Fruit fly (Drosophila melanogaster): ENCODE data around the gene CG7387.

Gene CG7387

DNA sequence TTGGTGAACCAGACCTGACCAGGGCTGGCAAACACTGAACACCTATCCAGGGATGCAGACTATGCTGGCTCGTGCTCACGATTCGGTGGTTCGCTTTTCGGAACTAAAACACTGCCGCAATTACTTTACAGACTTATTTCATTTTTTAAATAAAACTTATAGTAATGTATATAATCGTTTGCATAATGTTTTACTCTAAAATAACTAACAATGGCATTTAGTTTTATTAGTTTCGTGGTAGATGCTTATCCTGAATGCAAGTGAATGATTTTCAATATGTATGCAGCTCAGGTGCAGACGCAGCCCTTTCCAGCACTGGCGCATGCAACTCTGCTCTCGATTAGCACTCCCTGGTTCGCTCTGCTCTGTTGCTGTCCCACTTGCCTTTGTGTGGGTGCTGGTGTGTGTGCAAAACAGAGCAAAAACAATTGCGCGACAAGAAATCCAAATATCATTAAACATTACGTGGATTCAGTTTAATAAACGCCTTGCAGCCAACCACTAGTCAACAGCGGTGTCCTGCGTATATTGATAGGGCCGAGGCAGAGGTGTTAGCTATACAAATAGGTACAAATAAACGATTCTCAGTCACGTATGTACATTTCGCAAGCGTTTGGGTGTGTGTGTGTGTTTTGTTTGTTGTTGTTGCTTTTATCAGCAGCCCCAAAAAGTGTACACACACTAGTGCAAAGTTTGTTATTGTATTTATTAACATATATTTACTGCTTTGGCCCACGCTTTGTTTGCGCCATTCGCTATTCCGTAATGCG, 6.1 kb downstream of the CG7387 start, which contains the start of the genes ERR and Atg18a:
Gene ERR (minus strand): TSS at position 45 of the 770 bp plus-strand sequence.
Gene Atg18a (plus strand): TSS at position 231 of the 770 bp plus-strand sequence.
- TF ChIP-seq CG17801 (GFP tag; optimal IDR thresholded peaks at IDR 0.05; ENCODE audit: partially characterized antibody) = peak; percentile 78

DNA sequence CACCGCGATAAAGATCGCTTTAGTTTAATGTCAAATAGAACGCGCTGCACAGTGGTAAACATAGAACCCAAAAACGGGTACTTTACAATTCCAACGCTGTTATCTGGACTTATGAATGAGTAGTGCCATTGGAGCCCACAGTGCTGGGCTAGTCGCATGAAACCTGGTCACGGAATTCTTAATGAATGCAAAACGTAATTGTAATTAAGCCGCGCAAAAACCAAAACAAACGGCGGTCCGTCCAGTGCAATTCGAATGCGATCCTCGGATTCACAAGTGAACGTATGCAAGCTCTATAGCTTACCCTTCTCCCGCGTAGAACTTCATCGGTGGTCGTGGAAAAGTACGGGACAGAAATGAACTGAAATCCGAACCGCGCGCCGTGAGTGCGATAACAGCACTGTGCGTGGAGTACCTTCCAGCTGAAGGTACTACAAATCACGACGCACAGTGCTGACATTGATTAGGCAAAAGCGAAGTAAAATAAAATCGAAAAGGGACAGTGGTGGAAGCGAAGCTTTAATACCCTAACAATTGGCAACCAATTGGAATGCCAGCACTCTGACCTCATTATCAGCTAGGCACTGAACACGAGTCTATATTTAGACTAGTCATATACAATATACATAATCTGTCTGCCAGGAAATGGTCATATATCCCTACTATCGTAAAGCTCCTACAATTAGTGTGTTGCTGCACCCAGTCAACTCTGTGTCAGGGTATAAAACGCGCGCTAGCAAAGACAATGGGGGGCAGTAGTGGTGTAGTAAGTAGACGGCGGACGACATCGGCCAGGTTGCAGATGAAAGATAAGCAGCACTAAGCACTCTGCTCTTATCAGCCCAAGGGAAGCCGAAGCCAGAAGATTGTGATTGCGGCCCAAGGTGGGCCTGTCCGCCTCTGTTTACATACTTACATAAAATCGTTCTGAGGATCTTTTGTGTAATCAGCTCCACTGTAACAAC, 7.4 kb downstream of the CG7387 start:
- no peak for TF ChIP-seq CG17801 (GFP tag; optimal IDR thresholded peaks at IDR 0.05; ENCODE audit: partially characterized antibody)

DNA sequence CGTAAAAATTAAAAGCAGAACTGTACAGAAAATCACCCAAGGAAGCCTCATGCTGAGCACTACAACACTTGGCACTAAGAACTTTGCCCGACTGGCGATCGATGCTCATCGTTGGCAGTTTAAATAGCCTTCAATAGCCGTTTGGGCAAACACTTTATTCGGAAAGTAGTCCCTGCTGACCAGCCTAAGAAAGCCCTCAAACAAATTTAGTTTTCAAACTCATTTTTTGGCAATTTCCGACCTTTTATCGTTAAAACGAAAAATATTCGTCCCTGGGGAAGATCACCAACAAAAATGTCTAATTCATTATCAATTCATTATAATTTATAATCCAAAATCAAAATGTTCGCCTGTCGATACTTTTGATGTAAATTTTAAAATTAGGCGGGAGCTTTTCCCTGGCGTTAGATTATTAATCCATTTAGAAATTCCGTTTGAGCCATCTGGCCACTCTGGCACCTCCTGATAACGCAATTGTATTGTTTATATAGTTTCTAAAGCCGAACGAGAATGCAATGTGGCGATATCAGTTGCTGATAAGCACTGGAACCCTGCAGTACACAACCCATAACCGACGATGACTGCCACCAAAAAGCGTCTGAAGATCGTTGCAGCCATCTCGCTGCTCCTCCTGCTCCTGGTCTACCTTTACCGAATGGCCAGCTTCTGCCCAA, 12.3 kb downstream of the CG7387 start, which contains the start of the genes mthl7 and Uxs:
Gene mthl7 (minus strand): TSS at position 51 of the 674 bp plus-strand sequence.
Gene Uxs (plus strand): TSS at position 460 of the 674 bp plus-strand sequence.
- TF ChIP-seq CG17801 (GFP tag; optimal IDR thresholded peaks at IDR 0.05; ENCODE audit: partially characterized antibody) = no peak

DNA sequence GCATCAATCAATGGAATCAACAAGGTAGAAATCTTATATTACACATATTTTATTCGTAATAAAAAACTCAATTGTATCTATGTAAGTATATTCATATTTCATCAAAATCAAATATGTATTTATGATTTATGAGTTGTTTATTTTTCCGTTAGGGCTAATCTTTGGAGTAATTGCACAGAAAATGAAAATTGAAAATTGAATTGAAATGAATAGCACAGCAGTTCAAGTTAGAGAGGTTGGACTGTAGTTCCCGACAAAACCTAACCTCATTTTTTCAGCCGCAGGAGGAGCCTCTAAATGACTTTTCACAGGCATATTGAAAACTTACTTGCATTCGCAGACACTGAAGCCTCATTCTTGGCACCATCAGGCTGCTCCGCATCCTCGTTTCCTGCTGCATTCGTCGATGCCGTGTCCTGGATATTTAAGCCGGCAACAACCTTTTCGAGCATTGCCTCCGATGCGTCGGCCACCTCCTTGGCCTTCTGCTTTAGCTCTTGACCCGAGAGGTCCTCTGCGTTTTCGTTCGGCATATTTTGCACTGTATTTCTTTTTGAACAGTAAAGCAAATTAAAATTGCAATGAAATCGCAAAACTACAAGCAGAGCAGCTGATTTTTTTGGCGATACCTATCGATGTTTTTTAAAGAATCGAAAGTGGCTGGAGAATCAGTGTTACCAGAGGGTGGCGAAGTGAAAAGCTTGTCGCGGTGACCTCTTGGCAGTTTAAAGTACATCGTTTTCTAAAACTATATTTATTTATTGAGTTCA, 14.9 kb downstream of the CG7387 start, which contains the start of gene Nmt:
Gene Nmt (minus strand): TSS at position 635 of the 770 bp plus-strand sequence.
- TF ChIP-seq CG17801 (GFP tag; optimal IDR thresholded peaks at IDR 0.05; ENCODE audit: partially characterized antibody) = no peak

DNA sequence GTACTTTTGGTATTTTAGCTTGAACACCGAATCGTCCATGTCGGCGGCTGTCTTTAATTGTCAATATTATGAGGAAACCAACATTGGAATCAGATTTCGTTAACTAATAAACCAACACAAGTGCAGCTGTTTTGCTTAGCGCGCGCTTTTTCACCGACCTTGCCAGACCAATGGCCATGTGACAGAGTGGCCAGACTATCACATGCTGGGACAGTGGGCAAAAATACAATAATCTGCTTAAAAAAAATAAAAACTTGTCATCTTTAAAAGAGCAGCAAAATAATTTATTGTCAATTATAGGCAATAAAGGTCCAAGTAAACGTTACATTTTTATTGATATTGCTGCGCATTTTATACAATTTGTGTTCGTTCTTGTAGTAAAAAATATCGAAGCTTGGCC, 17.1 kb downstream of the CG7387 start, which contains the start of gene RecQ4:
Gene RecQ4 (minus strand): TSS at position 161 of the 400 bp plus-strand sequence.
- TF ChIP-seq CG17801 (GFP tag; optimal IDR thresholded peaks at IDR 0.05; ENCODE audit: partially characterized antibody) = no peak

DNA sequence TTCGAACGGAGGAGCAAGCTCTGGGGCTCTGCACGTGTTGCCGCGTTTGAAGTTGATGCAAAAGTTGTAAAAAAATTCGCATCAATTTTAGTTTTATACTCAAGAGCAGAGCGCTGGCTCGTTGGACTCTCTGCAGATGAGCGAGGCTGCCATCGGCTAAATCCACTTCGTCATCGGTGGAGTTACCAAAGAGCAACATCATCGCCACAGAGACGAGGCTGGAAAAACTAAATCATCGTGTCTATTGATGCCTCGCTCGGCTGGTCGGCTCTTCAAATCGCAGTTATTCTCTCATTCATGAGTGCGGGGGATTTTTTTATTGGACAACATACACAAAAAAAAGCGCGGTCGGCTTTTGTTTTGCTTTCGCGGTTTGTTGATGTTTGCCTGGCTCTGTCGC, 27.5 kb downstream of the CG7387 start, which contains the start of gene CG13675:
Gene CG13675 (minus strand): TSS at position 83 of the 400 bp plus-strand sequence.
- no peak for TF ChIP-seq CG17801 (GFP tag; optimal IDR thresholded peaks at IDR 0.05; ENCODE audit: partially characterized antibody)

dm6 chr3L:8159724-8160422, 33.0 kb downstream of the CG7387 start, which contains the start of gene CG43886:
Gene CG43886, minus strand, starts transcription at chr3L:8159774.
- TF ChIP-seq CG17801 (GFP tag; optimal IDR thresholded peaks at IDR 0.05; ENCODE audit: partially characterized antibody) = no peak

- TF ChIP-seq CG17801 (GFP tag; optimal IDR thresholded peaks at IDR 0.05; ENCODE audit: partially characterized antibody) = peak; percentile 14
These were observed 34.1 kb downstream of the CG7387 start, which contains the start of gene CG42445 for dm6 chr3L:8158715-8159380. Gene CG42445, minus strand, starts transcription at chr3L:8158900.

- no peak for TF ChIP-seq CG17801 (GFP tag; optimal IDR thresholded peaks at IDR 0.05; ENCODE audit: partially characterized antibody)
These were observed 35.8 kb downstream of the CG7387 start for dm6 chr3L:8157079-8157478.

DNA sequence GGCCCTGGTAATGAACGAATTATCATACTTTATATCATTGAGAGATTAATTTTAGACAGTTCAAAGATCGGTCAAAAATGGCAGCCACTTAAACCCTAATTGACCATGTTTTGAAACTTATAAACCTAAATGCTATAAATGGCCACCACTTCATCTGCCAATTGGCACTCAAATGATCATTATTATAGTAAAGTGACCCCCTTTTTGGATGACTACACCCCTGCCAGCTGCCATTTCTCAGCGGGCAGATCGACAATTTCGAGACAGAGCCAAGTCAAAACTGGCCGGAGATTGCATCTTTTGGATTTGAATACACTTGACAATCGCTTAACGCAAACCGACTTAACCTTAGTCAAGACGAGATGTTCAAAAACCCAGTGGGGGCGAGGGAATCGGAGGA, 36.7 kb downstream of the CG7387 start:
- TF ChIP-seq CG17801 (GFP tag; optimal IDR thresholded peaks at IDR 0.05; ENCODE audit: partially characterized antibody) = no peak

dm6 chr3L:8155324-8155723, 37.6 kb downstream of the CG7387 start:
- no peak for TF ChIP-seq CG17801 (GFP tag; optimal IDR thresholded peaks at IDR 0.05; ENCODE audit: partially characterized antibody)

DNA sequence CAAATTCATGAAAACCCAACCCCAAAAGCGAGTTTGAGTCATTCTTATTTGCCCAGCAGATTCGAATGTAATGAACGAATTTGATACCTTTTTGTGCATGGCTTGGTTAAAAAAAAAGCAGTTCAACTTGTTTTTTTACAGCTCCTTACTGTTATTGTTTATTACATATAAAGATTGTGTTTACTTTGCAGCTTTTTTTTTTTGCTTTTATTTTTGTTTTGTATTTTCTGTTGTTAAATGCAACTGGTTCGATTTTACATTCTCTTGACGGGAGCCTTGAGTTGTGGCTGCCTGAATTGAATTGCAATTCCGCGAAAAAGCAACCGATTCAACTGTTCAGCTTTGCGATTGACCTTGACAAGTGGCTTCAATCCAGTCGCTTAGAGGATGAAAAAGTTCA, 38.4 kb downstream of the CG7387 start:
- TF ChIP-seq CG17801 (GFP tag; optimal IDR thresholded peaks at IDR 0.05; ENCODE audit: partially characterized antibody) = no peak
